Fruit fly (Drosophila melanogaster) whole organism: ENCODE results near the gene Best1.

ENCODE experiments used
- CG8478 ChIP-seq: fragments of >200 bp; optimal IDR thresholded peaks from 2 replicates; lab custom pipeline; 2018; ENCODE audit warnings: inconsistent platforms
- EcR ChIP-seq, 2 experiments: fragments of >200 bp; optimal IDR thresholded peaks; 2 replicates each; lab custom pipeline; 2017; ENCODE audit warnings: missing biosample characterization in 2 of 2, missing genetic modification characterization in 2 of 2, missing genetic modification reagents in 2 of 2
- pan ChIP-seq: fragments of >200 bp; optimal IDR thresholded peaks from 2 replicates; lab custom pipeline; 2017

DNA sequence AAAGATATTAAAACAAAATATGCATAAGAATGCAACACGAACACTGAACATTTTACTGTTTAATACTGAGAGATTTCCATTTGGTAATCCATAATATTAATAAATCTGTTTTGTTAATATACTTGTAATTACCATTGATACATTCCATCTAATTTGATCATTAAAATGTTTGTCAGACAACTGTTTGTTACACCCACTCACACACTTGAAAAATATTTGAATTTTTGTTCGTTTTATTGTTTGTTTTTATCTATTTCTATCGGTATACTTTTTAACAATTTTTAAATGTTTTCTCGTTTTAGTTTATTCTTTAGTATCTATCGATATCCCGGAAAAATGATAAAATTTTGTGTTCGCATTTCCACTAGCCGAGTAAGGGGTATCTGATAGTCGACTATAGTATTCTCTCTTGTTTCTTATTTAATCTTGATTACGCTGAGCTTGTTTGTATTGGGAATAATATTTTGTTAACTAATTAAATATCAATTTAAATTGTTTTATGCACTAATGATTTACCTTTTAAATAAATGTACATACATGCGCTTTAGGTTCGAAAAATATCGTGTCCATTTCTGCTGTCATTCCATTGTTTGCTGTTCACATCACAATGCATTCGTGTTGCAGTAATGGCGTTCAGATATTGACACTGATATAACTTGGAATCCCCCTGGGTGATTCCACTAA is 18.3 kb downstream of the Best1 start, which contains the start of gene CG34303:
- TF ChIP-seq EcR (GFP tag; optimal IDR thresholded peaks at IDR 0.05; lab: Kevin White, UChicago) (no peak), CG8478 (lab: Kevin White, UChicago) (no peak), pan (lab: Kevin White, UChicago) (no peak)
